Worm (Caenorhabditis elegans) whole organism, mixed stage, embryonic: ENCODE results near the gene slc-25A32.

Source experiments
- M03D4.4 ChIP-seq: sonication (generic microtip); optimal IDR thresholded peaks from 2 replicates; lab custom pipeline; 2017; ENCODE audit warnings: mild to moderate bottlenecking, missing genetic modification characterization, missing compliant biosample characterization
- blmp-1 ChIP-seq: fragments of 150-350 bp; optimal IDR thresholded peaks from 2 replicates; lab custom pipeline; 2014; ENCODE audit warnings: missing biosample characterization, missing genetic modification characterization
- ceh-43 ChIP-seq: fragments of 200-800 bp; sonication (Bioruptor generic); optimal IDR thresholded peaks from 2 replicates; lab custom pipeline; 2018; ENCODE audit warnings: mild to moderate bottlenecking, missing genetic modification characterization, moderate library complexity, missing compliant biosample characterization
- ces-1 ChIP-seq: fragments of 150-350 bp; optimal IDR thresholded peaks from 2 replicates; lab custom pipeline; 2014; ENCODE audit warnings: missing biosample characterization, missing genetic modification reagents, missing genetic modification characterization
- drap-1 ChIP-seq: fragments of 200-800 bp; sonication (Bioruptor generic); optimal IDR thresholded peaks from 3 replicates; lab custom pipeline; 2018; ENCODE audit warnings: mild to moderate bottlenecking, missing genetic modification characterization, missing compliant biosample characterization
- elt-1 ChIP-seq: sonication (generic microtip); optimal IDR thresholded peaks from 2 replicates; lab custom pipeline; 2017; ENCODE audit warnings: missing genetic modification characterization, mild to moderate bottlenecking, missing compliant biosample characterization, antibody characterized with exemption, moderate library complexity, borderline replicate concordance; ENCODE audit not compliant: insufficient read depth
- lin-32 ChIP-seq: fragments of 200-800 bp; sonication (Bioruptor generic); optimal IDR thresholded peaks from 2 replicates; lab custom pipeline; 2018; ENCODE audit warnings: mild to moderate bottlenecking, missing genetic modification characterization, missing compliant biosample characterization
- lsy-2 ChIP-seq: fragments of 150-350 bp; optimal IDR thresholded peaks from 2 replicates; lab custom pipeline; 2014; ENCODE audit warnings: missing biosample characterization, missing genetic modification characterization
- pha-4 ChIP-seq: fragments of 150-350 bp; optimal IDR thresholded peaks from 2 replicates; lab custom pipeline; 2018; ENCODE audit warnings: missing biosample characterization, missing genetic modification reagents, missing genetic modification characterization
- snpc-4 ChIP-seq: fragments of 150-350 bp; optimal IDR thresholded peaks from 2 replicates; lab custom pipeline; 2014; ENCODE audit warnings: missing biosample characterization, missing genetic modification characterization
- sptf-1 ChIP-seq: sonication (generic microtip); optimal IDR thresholded peaks from 2 replicates; lab custom pipeline; 2017; ENCODE audit warnings: mild to moderate bottlenecking, missing genetic modification characterization, moderate library complexity, missing compliant biosample characterization
- unc-120 ChIP-seq: sonication (generic microtip); optimal IDR thresholded peaks from 2 replicates; lab custom pipeline; 2017; ENCODE audit warnings: missing genetic modification characterization, missing compliant biosample characterization; ENCODE audit not compliant: poor library complexity, severe bottlenecking
- unc-62 ChIP-seq: fragments of 150-350 bp; optimal IDR thresholded peaks from 2 replicates; lab custom pipeline; 2014; ENCODE audit warnings: missing biosample characterization, missing genetic modification reagents, missing genetic modification characterization
- ztf-11 ChIP-seq: fragments of 150-350 bp; optimal IDR thresholded peaks from 2 replicates; lab custom pipeline; 2014; ENCODE audit warnings: missing biosample characterization, missing genetic modification characterization

- TF ChIP-seq pha-4: no peak
- TF ChIP-seq blmp-1: no peak
- no peak for TF ChIP-seq lsy-2 (tag; lab: Kevin White, UChicago)
- no peak for TF ChIP-seq ces-1
- no peak for TF ChIP-seq sptf-1
- no peak for TF ChIP-seq ztf-11 (tag; lab: Kevin White, UChicago)
- no peak for TF ChIP-seq drap-1 (GFP tag; lab: Kevin White, UChicago)
- no peak for TF ChIP-seq M03D4.4
- TF ChIP-seq unc-120: no peak
- no peak for TF ChIP-seq elt-1 (tag; lab: Kevin White, UChicago)
- TF ChIP-seq ceh-43 (GFP tag; lab: Kevin White, UChicago): no peak
- no peak for TF ChIP-seq lin-32 (GFP tag; lab: Kevin White, UChicago)
- no peak for TF ChIP-seq snpc-4
- TF ChIP-seq unc-62 (GFP tag; lab: Kevin White, UChicago): no peak
Measured at ce11 chrII:8311484-8311883, 35.4 kb downstream of the slc-25A32 start.
